Worm (Caenorhabditis elegans) whole organism, L1 larva: ENCODE measurements around the gene aakg-5.
A peak's percentile ranks its signal among the peaks of the same experiment; 100 is the strongest.

Experiments
- blmp-1 ChIP-seq: fragments of 150-350 bp; optimal IDR thresholded peaks from 2 replicates; lab custom pipeline; 2014; ENCODE audit warnings: missing biosample characterization, missing genetic modification characterization
- dpl-1 ChIP-seq, 3 experiments: fragments of 150-350 bp in 2 of 3; sonication (generic microtip) in 1 of 3; optimal IDR thresholded peaks; 2 replicates each; lab custom pipeline; 2014 to 2017; ENCODE audit warnings: missing biosample characterization in 3 of 3, missing genetic modification characterization in 3 of 3, missing genetic modification reagents in 3 of 3
- efl-1 ChIP-seq, 4 experiments: fragments of 150-350 bp; optimal IDR thresholded peaks in 3 of 4; peaks in 1 of 4; 1 replicate in 1 of 4; 2 replicates in 3 of 4; lab custom pipeline; 2014; ENCODE audit warnings: missing biosample characterization in 2 of 4, missing genetic modification characterization in 2 of 4, missing genetic modification reagents in 2 of 4
- fkh-4 ChIP-seq: sonication (generic microtip); optimal IDR thresholded peaks from 2 replicates; lab custom pipeline; 2016; ENCODE audit warnings: missing compliant biosample characterization, missing genetic modification characterization, borderline replicate concordance
- lin-35 ChIP-seq, 2 experiments: fragments of 150-350 bp; optimal IDR thresholded peaks; 2 replicates each; lab custom pipeline; 2014; ENCODE audit warnings: missing biosample characterization in 2 of 2, missing genetic modification characterization in 2 of 2, missing genetic modification reagents in 2 of 2
- mep-1 ChIP-seq: fragments of 150-350 bp; optimal IDR thresholded peaks from 2 replicates; lab custom pipeline; 2014; ENCODE audit warnings: missing biosample characterization, missing genetic modification characterization

aakg-5 gene

DNA sequence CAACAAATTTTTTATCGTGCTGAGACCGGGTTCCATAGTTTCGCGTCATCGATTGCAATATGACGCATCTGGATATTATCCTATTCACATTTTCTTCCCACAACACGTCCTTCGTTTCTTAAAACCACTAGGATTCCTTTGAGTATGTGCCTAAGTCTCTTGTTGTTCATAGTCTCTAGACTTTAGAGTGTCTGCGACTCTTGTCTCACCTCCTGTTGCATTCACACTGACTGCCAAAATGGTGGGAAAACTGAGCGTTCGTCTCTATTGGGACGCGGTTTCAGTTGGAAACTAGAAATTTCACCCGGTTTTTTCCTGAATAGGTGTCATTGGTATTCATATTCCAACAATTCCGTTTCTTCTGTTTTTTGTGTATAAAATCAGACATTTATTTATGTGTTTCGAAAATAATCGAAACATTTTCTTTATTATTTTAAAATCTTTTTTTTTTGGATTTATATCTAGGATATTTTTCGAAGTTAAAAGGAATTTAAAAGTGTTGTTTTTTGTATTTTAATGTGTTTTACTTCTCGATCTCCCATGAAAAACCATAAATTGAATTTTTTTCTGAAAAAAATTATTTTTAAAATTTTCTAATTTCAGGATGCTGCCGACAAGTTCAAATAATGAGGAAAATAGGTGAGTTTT, 53.2 kb downstream of the aakg-5 start, which contains the start of gene C05C10.2:
TSS of gene C05C10.2 (plus strand) at position 598 of the 648 bp plus-strand sequence.
- no peak for TF ChIP-seq dpl-1 (GFP tag; optimal IDR thresholded peaks at IDR 0.05; lab: Kevin White, UChicago)
- TF ChIP-seq lin-35 (GFP tag; optimal IDR thresholded peaks at IDR 0.05; lab: Kevin White, UChicago), result peak in 1 of 2 experiments; percentile 11
- no peak for TF ChIP-seq fkh-4 (tag; lab: Kevin White, UChicago)
- TF ChIP-seq blmp-1 (tag; lab: Kevin White, UChicago), result peak; percentile 28
- peak; percentile 5 for TF ChIP-seq mep-1 (tag; lab: Kevin White, UChicago)
- TF ChIP-seq efl-1 (optimal IDR thresholded peaks at IDR 0.05; lab: Kevin White, UChicago), result peak in 1 of 2 experiments; percentile 44
- TF ChIP-seq efl-1 (GFP tag; optimal IDR thresholded peaks at IDR 0.05 in 1 of 2; lab: Kevin White, UChicago), result peak in 1 of 2 experiments; percentile 27
